Fruit fly (Drosophila melanogaster): Measurements from ENCODE around the gene CG31715.
A peak's percentile ranks its signal among the peaks of the same experiment; 100 is the strongest.

CG31715 gene

DNA sequence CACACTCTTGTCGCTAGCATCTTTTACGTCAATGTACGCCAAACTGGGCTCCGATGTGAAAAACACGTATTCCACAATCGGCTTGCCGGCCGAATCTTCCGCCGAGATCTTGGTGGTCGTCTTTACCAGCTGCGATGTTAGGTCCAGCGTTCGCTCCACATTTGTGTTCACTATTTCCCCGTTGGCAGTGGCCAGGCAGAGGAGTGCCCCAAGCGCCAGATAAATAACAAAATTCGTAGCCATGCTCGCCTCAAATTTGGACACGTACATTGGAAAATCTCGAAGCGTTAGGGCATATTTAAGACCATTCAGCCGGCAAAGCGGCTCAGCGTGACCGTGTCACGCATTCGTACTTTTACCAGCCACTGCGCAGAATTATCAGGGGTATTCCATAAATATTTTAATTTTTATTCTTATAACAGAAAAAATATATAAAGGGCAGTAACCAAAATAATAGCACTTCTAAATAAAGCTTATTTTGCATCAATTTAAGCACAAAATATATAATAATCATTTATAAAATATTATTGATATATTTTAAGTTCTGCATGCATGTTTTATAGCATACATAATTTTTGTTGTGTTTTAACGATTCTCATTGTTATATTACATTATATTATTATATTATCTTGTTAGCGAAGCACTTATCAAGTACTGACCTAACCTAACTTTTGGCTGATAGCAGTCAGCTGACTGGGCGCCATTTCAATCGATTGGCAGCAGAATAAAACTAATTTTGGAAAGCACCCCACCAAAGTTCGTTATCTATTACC is 34.2 kb downstream of the CG31715 start, which contains the start of the genes CG33303 and dpr19 (continued):
- TF ChIP-seq Atf6 (GFP tag; IDR thresholded peaks at IDR 0.05), result peak; percentile 70
- TF ChIP-seq crc (GFP tag; optimal IDR thresholded peaks at IDR 0.05), result no peak
- TF ChIP-seq ase (GFP tag; IDR thresholded peaks at IDR 0.05), result no peak
- TF ChIP-seq insv (GFP tag; optimal IDR thresholded peaks at IDR 0.05), result peak in 1 of 2 experiments; percentile 30
- TF ChIP-seq Chrac-16 (GFP tag; optimal IDR thresholded peaks at IDR 0.05), result peak; percentile 38
- TF ChIP-seq sens (GFP tag), result no peak
- TF ChIP-seq oc (tag; optimal IDR thresholded peaks at IDR 0.05), result no peak
- TF ChIP-seq CG14441 (GFP tag; IDR thresholded peaks at IDR 0.05), result no peak
- TF ChIP-seq mam (GFP tag; optimal IDR thresholded peaks at IDR 0.05), result no peak
- no peak for TF ChIP-seq eve (GFP tag; optimal IDR thresholded peaks at IDR 0.05)
- TF ChIP-seq hbn (GFP tag; IDR thresholded peaks at IDR 0.05; ENCODE audit: partially characterized antibody), result no peak
- no peak for TF ChIP-seq h (optimal IDR thresholded peaks at IDR 0.05)
- peak; percentile 63; the same call in 1 of the 2 replicates for TF ChIP-seq CG11696 (GFP tag; IDR thresholded peaks at IDR 0.05)
- TF ChIP-seq CG12744 (GFP tag; optimal IDR thresholded peaks at IDR 0.05), result no peak
- TF ChIP-seq CG11093 (GFP tag; IDR thresholded peaks at IDR 0.05), result no peak
- TF ChIP-seq esg (GFP tag; conservative IDR thresholded peaks at IDR 0.05), result peak; percentile 58
- no peak for TF ChIP-seq pnt (GFP tag; optimal IDR thresholded peaks at IDR 0.05)
- peak; percentile 29 for TF ChIP-seq CrebB (tag; optimal IDR thresholded peaks at IDR 0.05)
- TF ChIP-seq CG4282 (GFP tag; optimal IDR thresholded peaks at IDR 0.05), result no peak
- TF ChIP-seq aop (GFP tag; IDR thresholded peaks at IDR 0.05), result no peak
- TF ChIP-seq twi (tag; optimal IDR thresholded peaks at IDR 0.05), result peak; percentile 71
- no peak for TF ChIP-seq Lim3 (GFP tag; IDR thresholded peaks at IDR 0.05)
- TF ChIP-seq chinmo (GFP tag; IDR thresholded peaks at IDR 0.05; ENCODE audit: partially characterized antibody), result 0 out of 4 replicates have a peak, but pooled peaks have one; percentile 41
- TF ChIP-seq CG2875 (GFP tag; optimal IDR thresholded peaks at IDR 0.05), result peak; percentile 36
- TF ChIP-seq usp (GFP tag; optimal IDR thresholded peaks at IDR 0.05), result no peak
- TF ChIP-seq abd-A (tag; optimal IDR thresholded peaks at IDR 0.05), result no peak
- peak; percentile 4 for TF ChIP-seq kay (GFP tag; optimal IDR thresholded peaks at IDR 0.05)
- peak; percentile 82 for TF ChIP-seq gsb-n (tag; optimal IDR thresholded peaks at IDR 0.05)
- TF ChIP-seq CG30403 (GFP tag; optimal IDR thresholded peaks at IDR 0.05), result peak; percentile 64
- peak; percentile 80 for TF ChIP-seq Meics (GFP tag; optimal IDR thresholded peaks at IDR 0.05)
- no peak for TF ChIP-seq CG17186 (GFP tag; optimal IDR thresholded peaks at IDR 0.05)
- TF ChIP-seq nerfin-2 (GFP tag; IDR thresholded peaks at IDR 0.05; ENCODE audit: partially characterized antibody), result no peak
- TF ChIP-seq CG17361 (GFP tag; IDR thresholded peaks at IDR 0.05), result peak; percentile 86; the same call in 2 of the 3 replicates
- no peak for TF ChIP-seq Doc2 (GFP tag; IDR thresholded peaks at IDR 0.05)
- no peak for TF ChIP-seq CG2889 (GFP tag; IDR thresholded peaks at IDR 0.05)
- TF ChIP-seq CG4328 (GFP tag; optimal IDR thresholded peaks at IDR 0.05), result peak; percentile 74
- TF ChIP-seq CG11456 (GFP tag; IDR thresholded peaks at IDR 0.05), result 0 out of 3 replicates have a peak, but pooled peaks have one; percentile 13
- TF ChIP-seq CG7963 (GFP tag; IDR thresholded peaks at IDR 0.05; ENCODE audit: partially characterized antibody), result no peak
- peak; percentile 4 for TF ChIP-seq CG8281 (tag; optimal IDR thresholded peaks at IDR 0.05)
- peak; percentile 85 for TF ChIP-seq Fer1 (GFP tag; optimal IDR thresholded peaks at IDR 0.05)
- TF ChIP-seq CG6175 (GFP tag; IDR thresholded peaks at IDR 0.05), result no peak
- TF ChIP-seq dpn (GFP tag; optimal IDR thresholded peaks at IDR 0.05), result peak in 1 of 2 experiments; percentile 50
- no peak; the same call in 1 of the 2 replicates for TF ChIP-seq CG14667 (GFP tag; IDR thresholded peaks at IDR 0.05)
- TF ChIP-seq stwl (tag; optimal IDR thresholded peaks at IDR 0.05), result peak; percentile 45
- no peak for TF ChIP-seq zen2 (GFP tag; IDR thresholded peaks at IDR 0.05; ENCODE audit: partially characterized antibody)
- peak; percentile 83 for TF ChIP-seq D19A (tag; optimal IDR thresholded peaks at IDR 0.05)
- peak; percentile 27; the same call in 1 of the 3 replicates for TF ChIP-seq B-H1 (GFP tag; IDR thresholded peaks at IDR 0.05)
- TF ChIP-seq Bteb2 (GFP tag; optimal IDR thresholded peaks at IDR 0.05), result no peak
- no peak for TF ChIP-seq CG34224 (GFP tag; IDR thresholded peaks at IDR 0.05; ENCODE audit: partially characterized antibody)
- peak; percentile 45 for TF ChIP-seq NfI (GFP tag; optimal IDR thresholded peaks at IDR 0.05)
